Fruit fly (Drosophila melanogaster): ENCODE results near the gene Pgant8.

Pgant8 gene

DNA sequence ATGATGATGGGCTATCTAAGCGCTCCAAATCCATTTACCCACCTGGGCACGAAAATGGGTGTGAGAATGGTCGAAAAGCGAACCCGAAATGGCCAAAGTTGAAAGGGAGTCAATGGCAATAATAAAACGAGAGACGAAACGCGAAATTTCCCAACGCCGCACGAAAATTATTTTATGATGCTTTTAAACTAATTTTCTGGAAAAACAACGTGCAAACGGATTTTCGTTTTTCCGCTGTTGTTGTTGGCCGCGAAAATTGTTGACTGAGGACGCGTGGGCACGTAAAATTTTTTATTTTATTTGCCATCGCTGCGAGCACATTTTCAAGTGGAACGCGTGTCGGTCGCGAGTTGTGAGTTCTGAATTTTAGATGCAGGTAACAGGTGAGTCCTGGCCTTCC, 27.5 kb downstream of the Pgant8 start:
- no peak for TF ChIP-seq noc (tag; optimal IDR thresholded peaks at IDR 0.05)

DNA sequence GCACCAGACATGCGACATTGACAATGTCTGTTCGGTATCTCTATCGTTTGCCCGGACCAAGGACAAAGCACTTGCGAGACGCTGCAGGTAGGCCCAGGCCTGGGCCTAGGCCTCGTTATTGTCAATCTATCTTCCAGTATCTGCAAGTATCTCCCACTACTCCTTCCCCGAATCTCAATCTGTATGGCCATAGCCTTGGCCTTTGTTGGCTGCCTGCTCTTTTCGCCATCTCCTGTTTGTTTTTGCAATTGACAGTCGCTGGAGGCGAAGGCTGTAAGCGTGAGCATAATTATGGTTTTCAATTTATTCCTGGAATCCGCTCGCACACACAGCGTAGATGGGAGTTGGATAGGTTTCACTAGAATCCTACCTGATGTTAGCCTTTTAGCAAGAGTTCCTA, 28.4 kb downstream of the Pgant8 start:
- no peak for TF ChIP-seq noc (tag; optimal IDR thresholded peaks at IDR 0.05)

- peak; percentile 58 for TF ChIP-seq noc (tag; optimal IDR thresholded peaks at IDR 0.05)
These were observed 30.3 kb downstream of the Pgant8 start for dm6 chr3L:15713932-15714492.

- TF ChIP-seq noc (tag; optimal IDR thresholded peaks at IDR 0.05) = no peak
These were observed 32.3 kb downstream of the Pgant8 start, which contains the start of gene CG42571 for dm6 chr3L:15715788-15716503. TSS of gene CG42571 (plus strand) at chr3L:15716453.

DNA sequence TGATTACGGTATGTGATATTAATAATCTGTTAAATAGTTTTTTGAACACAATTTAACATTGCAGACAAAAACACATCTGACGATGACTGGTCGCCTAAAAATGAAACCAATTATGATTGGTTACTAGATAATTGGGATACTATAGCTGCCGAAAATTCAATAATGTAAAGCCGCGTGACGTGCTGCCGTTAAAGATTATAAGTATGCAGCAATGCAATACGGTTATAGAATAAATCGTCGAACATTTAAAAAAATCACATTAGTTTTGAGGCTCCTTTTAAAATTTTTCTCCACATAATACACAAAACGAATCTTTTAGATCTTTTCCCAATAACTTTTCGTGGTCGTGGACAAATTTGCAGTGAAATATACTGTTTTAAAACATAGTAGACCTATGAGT, 33.8 kb downstream of the Pgant8 start, which contains the start of gene CG42570:
Gene CG42570, plus strand, starts transcription at position 301 of the 400 bp plus-strand sequence.
- TF ChIP-seq noc (tag; optimal IDR thresholded peaks at IDR 0.05) = no peak

- no peak for TF ChIP-seq noc (tag; optimal IDR thresholded peaks at IDR 0.05)
These were observed 36.6 kb downstream of the Pgant8 start for dm6 chr3L:15720224-15720623.

dm6 chr3L:15720905-15721304, 37.2 kb downstream of the Pgant8 start:
- TF ChIP-seq noc (tag; optimal IDR thresholded peaks at IDR 0.05) = no peak

DNA sequence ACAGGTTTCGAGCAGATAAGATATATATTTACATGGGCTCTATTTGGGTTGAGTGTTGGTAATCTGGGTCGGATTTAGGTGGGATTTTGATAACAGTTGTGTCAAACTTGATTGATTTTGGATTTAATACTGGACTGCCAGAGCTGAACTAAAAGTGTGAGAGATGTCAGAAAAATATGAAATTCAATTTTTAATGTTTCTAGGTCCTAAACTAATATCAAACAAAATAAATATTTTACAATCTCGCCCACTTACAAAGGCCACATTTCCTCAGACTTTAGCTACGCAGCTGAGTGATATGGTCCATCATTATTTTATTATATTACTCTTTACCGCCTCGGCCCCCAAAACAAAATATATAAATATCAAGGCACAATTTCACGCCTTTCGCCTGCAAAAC, 43.1 kb downstream of the Pgant8 start:
- no peak for TF ChIP-seq noc (tag; optimal IDR thresholded peaks at IDR 0.05)

DNA sequence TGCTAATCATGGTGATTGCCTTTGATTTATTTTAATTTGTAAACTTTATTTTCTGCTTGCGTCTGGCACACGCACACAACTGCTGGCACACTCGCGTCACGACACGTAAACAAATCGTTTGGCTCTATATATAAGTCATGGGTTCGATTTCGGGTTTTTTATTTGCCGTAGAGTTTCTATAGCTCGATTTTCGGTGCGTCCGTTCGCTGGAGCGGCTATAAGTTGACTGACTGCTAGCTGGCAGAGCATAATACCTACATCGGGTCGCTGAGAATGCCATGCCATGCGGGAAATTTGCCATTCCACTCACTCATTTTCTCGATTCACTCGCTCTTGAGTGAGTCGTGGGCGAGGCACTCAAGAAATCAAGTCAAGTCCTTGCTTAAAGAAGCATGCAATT, 44.5 kb downstream of the Pgant8 start, which contains the start of gene comm:
Gene comm, minus strand, starts transcription at position 236 of the 400 bp plus-strand sequence.
- TF ChIP-seq noc (tag; optimal IDR thresholded peaks at IDR 0.05) = no peak

dm6 chr3L:15729306-15730006, 45.8 kb downstream of the Pgant8 start:
- TF ChIP-seq noc (tag; optimal IDR thresholded peaks at IDR 0.05) = no peak

dm6 chr3L:15731832-15732506, 48.3 kb downstream of the Pgant8 start:
- no peak for TF ChIP-seq noc (tag; optimal IDR thresholded peaks at IDR 0.05)

Measured in whole organism, larva.